Worm (Caenorhabditis elegans) whole organism, L1 larva: ENCODE data around the gene F53F8.4.

Source experiments
- C04F5.9 ChIP-seq: sonication (generic microtip); optimal IDR thresholded peaks from 2 replicates; lab custom pipeline; 2016; ENCODE audit warnings: missing genetic modification characterization, missing compliant biosample characterization
- aha-1 ChIP-seq: fragments of 150-350 bp; optimal IDR thresholded peaks from 2 replicates; lab custom pipeline; 2014; ENCODE audit warnings: missing biosample characterization, missing genetic modification characterization
- aly-2 ChIP-seq: fragments of 150-350 bp; optimal IDR thresholded peaks from 2 replicates; lab custom pipeline; 2014; ENCODE audit warnings: missing biosample characterization, missing genetic modification characterization
- ama-1 ChIP-seq: fragments of 150-350 bp; optimal IDR thresholded peaks from 2 replicates; lab custom pipeline; 2014
- blmp-1 ChIP-seq: fragments of 150-350 bp; optimal IDR thresholded peaks from 2 replicates; lab custom pipeline; 2014; ENCODE audit warnings: missing biosample characterization, missing genetic modification characterization
- ces-1 ChIP-seq: fragments of 150-350 bp; optimal IDR thresholded peaks from 2 replicates; lab custom pipeline; 2014; ENCODE audit warnings: missing biosample characterization, missing genetic modification reagents, missing genetic modification characterization
- elt-2 ChIP-seq: sonication (generic microtip); optimal IDR thresholded peaks from 2 replicates; lab custom pipeline; 2016; ENCODE audit warnings: missing genetic modification characterization, mild to moderate bottlenecking, inconsistent platforms, missing compliant biosample characterization, missing genetic modification reagents
- jun-1 ChIP-seq: fragments of 150-350 bp; optimal IDR thresholded peaks from 2 replicates; lab custom pipeline; 2014; ENCODE audit warnings: missing biosample characterization, missing genetic modification reagents, missing genetic modification characterization
- nhr-12 ChIP-seq: sonication (generic microtip); optimal IDR thresholded peaks from 2 replicates; lab custom pipeline; 2017; ENCODE audit warnings: missing biosample characterization, missing genetic modification characterization
- nhr-90 ChIP-seq: sonication (generic microtip); optimal IDR thresholded peaks from 2 replicates; lab custom pipeline; 2016; ENCODE audit warnings: mild to moderate bottlenecking, missing genetic modification characterization, missing compliant biosample characterization; ENCODE audit not compliant: poor library complexity
- unc-62 ChIP-seq: fragments of 150-350 bp; optimal IDR thresholded peaks from 2 replicates; lab custom pipeline; 2014; ENCODE audit warnings: missing biosample characterization, missing genetic modification reagents, missing genetic modification characterization
- ztf-4 ChIP-seq: fragments of 150-350 bp; optimal IDR thresholded peaks from 2 replicates; lab custom pipeline; 2014; ENCODE audit warnings: missing biosample characterization, missing genetic modification characterization

- TF ChIP-seq nhr-90 (no peak), ces-1 (GFP tag; lab: Kevin White, UChicago) (no peak), unc-62 (GFP tag; lab: Kevin White, UChicago) (no peak), ztf-4 (tag; lab: Kevin White, UChicago) (no peak), ama-1 (lab: Kevin White, UChicago) (no peak), aly-2 (tag; lab: Kevin White, UChicago) (no peak), nhr-12 (tag; lab: Kevin White, UChicago) (no peak), elt-2 (tag; lab: Kevin White, UChicago) (no peak), aha-1 (tag; lab: Kevin White, UChicago) (no peak), blmp-1 (tag; lab: Kevin White, UChicago) (peak; percentile 76), C04F5.9 (no peak), jun-1 (tag; lab: Kevin White, UChicago) (no peak)
These were observed 24.6 kb downstream of the F53F8.4 start, which contains the start of gene mlt-11 for ce11 chrV:20666905-20667304.
